Fruit fly (Drosophila melanogaster) whole organism, embryonic: ENCODE data around the gene IntS10.

Experiments used
- Atf6 ChIP-seq: fragments of 200-800 bp; sonication (Bioruptor generic); IDR thresholded peaks from 2 replicates; pipeline ENCODE4 v1.3.6; 2022; ENCODE audit warnings: missing biosample characterization, missing genetic modification characterization
- Bdp1 ChIP-seq: fragments of 200-800 bp; sonication (Bioruptor generic); optimal IDR thresholded peaks from 3 replicates; lab custom pipeline; 2016; ENCODE audit warnings: missing biosample characterization, missing genetic modification characterization
- Bteb2 ChIP-seq: fragments of 200-800 bp; sonication (Bioruptor generic); optimal IDR thresholded peaks from 2 replicates; lab custom pipeline; 2016; ENCODE audit warnings: missing biosample characterization, missing genetic modification characterization
- CG12155 ChIP-seq: fragments of 200-800 bp; sonication (Bioruptor generic); optimal IDR thresholded peaks from 3 replicates; lab custom pipeline; 2016; ENCODE audit warnings: missing biosample characterization, missing genetic modification characterization
- CG12744 ChIP-seq: fragments of 200-800 bp; sonication (Bioruptor generic); optimal IDR thresholded peaks from 2 replicates; lab custom pipeline; 2016; ENCODE audit warnings: missing biosample characterization, missing genetic modification characterization
- CG12942 ChIP-seq: fragments of 200-800 bp; sonication (Bioruptor generic); optimal IDR thresholded peaks from 3 replicates; lab custom pipeline; 2016; ENCODE audit warnings: missing biosample characterization, missing genetic modification characterization
- CG15073 ChIP-seq: fragments of 200-800 bp; sonication (Bioruptor generic); optimal IDR thresholded peaks from 2 replicates; lab custom pipeline; 2016; ENCODE audit warnings: missing biosample characterization, missing genetic modification characterization
- CG15696 ChIP-seq: fragments of 200-800 bp; sonication (Bioruptor generic); optimal IDR thresholded peaks from 2 replicates; lab custom pipeline; 2019; ENCODE audit warnings: missing biosample characterization, mild to moderate bottlenecking, missing genetic modification characterization, moderate library complexity
- CG16779 ChIP-seq: fragments of 200-800 bp; sonication (Bioruptor generic); IDR thresholded peaks from 2 replicates; pipeline ENCODE4 v1.3.6; 2022; ENCODE audit warnings: missing biosample characterization, missing genetic modification characterization
- CG17912 ChIP-seq: fragments of 200-800 bp; sonication (Bioruptor generic); optimal IDR thresholded peaks from 2 replicates; lab custom pipeline; 2018; ENCODE audit warnings: missing biosample characterization, mild to moderate bottlenecking, missing genetic modification characterization
- CG2712 ChIP-seq: fragments of 200-800 bp; optimal IDR thresholded peaks from 3 replicates; lab custom pipeline; 2019; ENCODE audit warnings: missing biosample characterization, mild to moderate bottlenecking, missing genetic modification characterization, moderate library complexity
- CG31224 ChIP-seq: fragments of 200-800 bp; sonication (Bioruptor generic); IDR thresholded peaks from 2 replicates; pipeline ENCODE4 v1.3.6; 2022; ENCODE audit warnings: missing biosample characterization, missing genetic modification characterization
- CG5245 ChIP-seq: fragments of 200-800 bp; sonication (Bioruptor generic); optimal IDR thresholded peaks from 3 replicates; lab custom pipeline; 2016; ENCODE audit warnings: missing biosample characterization, missing genetic modification characterization
- CG6654 ChIP-seq: fragments of 200-800 bp; sonication (Bioruptor generic); optimal IDR thresholded peaks from 2 replicates; lab custom pipeline; 2017; ENCODE audit warnings: missing biosample characterization, mild to moderate bottlenecking, missing genetic modification characterization
- CG8290 ChIP-seq, 3 experiments: fragments of 200-800 bp; sonication (Bioruptor generic); optimal IDR thresholded peaks; 2 replicates each; lab custom pipeline; 2016 to 2019; ENCODE audit warnings: missing biosample characterization in 3 of 3, missing genetic modification characterization in 3 of 3, mild to moderate bottlenecking in 2 of 3, moderate library complexity in 1 of 3
- CG8944 ChIP-seq: fragments of 200-800 bp; sonication (Bioruptor generic); optimal IDR thresholded peaks from 3 replicates; lab custom pipeline; 2016; ENCODE audit warnings: missing biosample characterization, missing genetic modification characterization
- CG9932 ChIP-seq: fragments of 200-800 bp; sonication (Bioruptor generic); IDR thresholded peaks from 2 replicates; pipeline ENCODE4 v1.3.6; 2022; ENCODE audit warnings: missing biosample characterization, missing genetic modification characterization
- Dad ChIP-seq: fragments of 200-800 bp; sonication (Bioruptor generic); optimal IDR thresholded peaks from 3 replicates; lab custom pipeline; 2016; ENCODE audit warnings: missing biosample characterization, missing genetic modification characterization
- Doc2 ChIP-seq: fragments of 200-800 bp; sonication (Bioruptor generic); IDR thresholded peaks from 2 replicates; pipeline ENCODE4 v1.3.6; 2022; ENCODE audit warnings: missing biosample characterization, missing genetic modification characterization
- Dp ChIP-seq: fragments of 200-800 bp; sonication (Bioruptor generic); optimal IDR thresholded peaks from 2 replicates; lab custom pipeline; 2018; ENCODE audit warnings: missing biosample characterization, mild to moderate bottlenecking, missing genetic modification characterization, moderate library complexity
- Hand ChIP-seq: fragments of 200-800 bp; sonication (Bioruptor generic); optimal IDR thresholded peaks from 2 replicates; lab custom pipeline; 2017; ENCODE audit warnings: mild to moderate bottlenecking, missing biosample characterization, missing genetic modification reagents, missing genetic modification characterization
- Hr3 ChIP-seq: fragments of 200-800 bp; sonication (Bioruptor generic); optimal IDR thresholded peaks from 3 replicates; lab custom pipeline; 2016; ENCODE audit warnings: missing biosample characterization, missing genetic modification characterization
- Meics ChIP-seq: fragments of 200-800 bp; sonication (Bioruptor generic); optimal IDR thresholded peaks from 2 replicates; lab custom pipeline; 2017; ENCODE audit warnings: missing biosample characterization, mild to moderate bottlenecking, missing genetic modification characterization
- Myb ChIP-seq: fragments of 200-800 bp; sonication (Bioruptor generic); optimal IDR thresholded peaks from 2 replicates; lab custom pipeline; 2016; ENCODE audit warnings: missing biosample characterization, missing genetic modification characterization
- NfI ChIP-seq: fragments of 200-800 bp; sonication (Bioruptor generic); optimal IDR thresholded peaks from 3 replicates; lab custom pipeline; 2018; ENCODE audit warnings: missing biosample characterization, mild to moderate bottlenecking, missing genetic modification characterization, moderate library complexity
- Scr ChIP-seq: fragments of 200-800 bp; sonication (Bioruptor generic); IDR thresholded peaks from 2 replicates; pipeline ENCODE4 v1.3.6; 2022; ENCODE audit warnings: missing biosample characterization, missing genetic modification characterization; ENCODE audit not compliant: partially characterized antibody
- Sry-β ChIP-seq: fragments of 200-800 bp; sonication (Bioruptor generic); optimal IDR thresholded peaks from 2 replicates; lab custom pipeline; 2018; ENCODE audit warnings: missing biosample characterization, mild to moderate bottlenecking, missing genetic modification characterization, moderate library complexity
- Sry-δ ChIP-seq: fragments of 200-800 bp; sonication (Bioruptor generic); optimal IDR thresholded peaks from 2 replicates; lab custom pipeline; 2016; ENCODE audit warnings: missing biosample characterization, missing genetic modification characterization
- Ssrp ChIP-seq: fragments of 200-800 bp; sonication (Bioruptor generic); optimal IDR thresholded peaks from 2 replicates; lab custom pipeline; 2018; ENCODE audit warnings: missing biosample characterization, mild to moderate bottlenecking, missing genetic modification characterization, moderate library complexity
- Vsx1 ChIP-seq: fragments of 200-800 bp; sonication (Bioruptor generic); optimal IDR thresholded peaks from 2 replicates; lab custom pipeline; 2017; ENCODE audit warnings: missing biosample characterization, mild to moderate bottlenecking, missing genetic modification characterization, missing genetic modification reagents
- abd-A ChIP-seq: fragments of 200-800 bp; sonication (Bioruptor generic); optimal IDR thresholded peaks from 3 replicates; lab custom pipeline; 2019; ENCODE audit warnings: missing biosample characterization, mild to moderate bottlenecking, missing genetic modification characterization, moderate library complexity
- ac ChIP-seq: fragments of 200-800 bp; sonication (Bioruptor generic); optimal IDR thresholded peaks from 3 replicates; lab custom pipeline; 2017; ENCODE audit warnings: missing biosample characterization, mild to moderate bottlenecking, missing genetic modification characterization
- amos ChIP-seq: fragments of 200-800 bp; sonication (Bioruptor generic); IDR thresholded peaks from 2 replicates; pipeline ENCODE4 v1.3.6; 2022; ENCODE audit warnings: missing biosample characterization, missing genetic modification characterization; ENCODE audit not compliant: partially characterized antibody
- bowl ChIP-seq: fragments of 200-800 bp; sonication (Bioruptor generic); IDR thresholded peaks from 2 replicates; pipeline ENCODE4 v1.3.6; 2022; ENCODE audit warnings: missing biosample characterization, missing genetic modification characterization
- bsh ChIP-seq, 2 experiments: fragments of 200-800 bp; sonication (Bioruptor generic); optimal IDR thresholded peaks; 2 replicates each; lab custom pipeline; 2017 to 2018; ENCODE audit warnings: mild to moderate bottlenecking in 2 of 2, missing biosample characterization in 2 of 2, missing genetic modification characterization in 2 of 2, moderate library complexity in 1 of 2
- cg ChIP-seq: fragments of 200-800 bp; sonication (Bioruptor generic); optimal IDR thresholded peaks from 3 replicates; lab custom pipeline; 2019; ENCODE audit warnings: missing biosample characterization, mild to moderate bottlenecking, missing genetic modification characterization, moderate library complexity
- chinmo ChIP-seq: fragments of 200-800 bp; sonication (Bioruptor generic); IDR thresholded peaks from 4 replicates; pipeline ENCODE4 v1.3.6; 2022; ENCODE audit warnings: missing biosample characterization, missing genetic modification characterization; ENCODE audit not compliant: partially characterized antibody
- dati ChIP-seq: fragments of 200-800 bp; sonication (Bioruptor generic); IDR thresholded peaks from 2 replicates; pipeline ENCODE4 v1.3.6; 2022; ENCODE audit warnings: missing biosample characterization, missing genetic modification characterization
- eve ChIP-seq, 2 experiments: fragments of >200 bp; optimal IDR thresholded peaks; 2 replicates each; lab custom pipeline; 2017; ENCODE audit warnings: missing biosample characterization in 2 of 2, missing genetic modification characterization in 2 of 2
- ftz-f1 ChIP-seq: fragments of 200-800 bp; sonication (Bioruptor generic); optimal IDR thresholded peaks from 2 replicates; lab custom pipeline; 2016; ENCODE audit warnings: missing biosample characterization, missing genetic modification characterization
- gcm2 ChIP-seq: fragments of 200-800 bp; sonication (Bioruptor generic); optimal IDR thresholded peaks from 2 replicates; lab custom pipeline; 2016; ENCODE audit warnings: missing biosample characterization, missing genetic modification characterization
- grau ChIP-seq: fragments of 200-800 bp; optimal IDR thresholded peaks from 3 replicates; lab custom pipeline; 2019; ENCODE audit warnings: missing biosample characterization, mild to moderate bottlenecking, missing genetic modification characterization, moderate library complexity
- ind ChIP-seq: fragments of 200-800 bp; sonication (Bioruptor generic); optimal IDR thresholded peaks from 3 replicates; lab custom pipeline; 2016; ENCODE audit warnings: missing biosample characterization, missing genetic modification characterization
- inv ChIP-seq: fragments of 200-800 bp; sonication (Bioruptor generic); IDR thresholded peaks from 2 replicates; pipeline ENCODE4 v1.3.6; 2022; ENCODE audit warnings: missing biosample characterization, missing genetic modification characterization; ENCODE audit not compliant: partially characterized antibody
- knrl ChIP-seq: fragments of 200-800 bp; sonication (Bioruptor generic); IDR thresholded peaks from 3 replicates; pipeline ENCODE4 v1.3.6; 2022; ENCODE audit warnings: missing biosample characterization, missing genetic modification characterization; ENCODE audit not compliant: partially characterized antibody
- maf-S ChIP-seq: fragments of 200-800 bp; sonication (Bioruptor generic); optimal IDR thresholded peaks from 2 replicates; lab custom pipeline; 2016; ENCODE audit warnings: missing biosample characterization, missing genetic modification characterization
- psq ChIP-seq: fragments of 200-800 bp; sonication (Bioruptor generic); optimal IDR thresholded peaks from 2 replicates; lab custom pipeline; 2017; ENCODE audit warnings: missing biosample characterization, missing genetic modification characterization
- pum ChIP-seq: fragments of 200-800 bp; sonication (Bioruptor generic); optimal IDR thresholded peaks from 2 replicates; lab custom pipeline; 2016; ENCODE audit warnings: missing biosample characterization, missing genetic modification characterization
- sqz ChIP-seq: fragments of 200-800 bp; sonication (Bioruptor generic); optimal IDR thresholded peaks from 3 replicates; lab custom pipeline; 2018; ENCODE audit warnings: missing biosample characterization, mild to moderate bottlenecking, missing genetic modification characterization
- trh ChIP-seq: fragments of 200-800 bp; sonication (Bioruptor generic); optimal IDR thresholded peaks from 2 replicates; lab custom pipeline; 2016; ENCODE audit warnings: missing biosample characterization, missing genetic modification characterization

IntS10 gene

DNA sequence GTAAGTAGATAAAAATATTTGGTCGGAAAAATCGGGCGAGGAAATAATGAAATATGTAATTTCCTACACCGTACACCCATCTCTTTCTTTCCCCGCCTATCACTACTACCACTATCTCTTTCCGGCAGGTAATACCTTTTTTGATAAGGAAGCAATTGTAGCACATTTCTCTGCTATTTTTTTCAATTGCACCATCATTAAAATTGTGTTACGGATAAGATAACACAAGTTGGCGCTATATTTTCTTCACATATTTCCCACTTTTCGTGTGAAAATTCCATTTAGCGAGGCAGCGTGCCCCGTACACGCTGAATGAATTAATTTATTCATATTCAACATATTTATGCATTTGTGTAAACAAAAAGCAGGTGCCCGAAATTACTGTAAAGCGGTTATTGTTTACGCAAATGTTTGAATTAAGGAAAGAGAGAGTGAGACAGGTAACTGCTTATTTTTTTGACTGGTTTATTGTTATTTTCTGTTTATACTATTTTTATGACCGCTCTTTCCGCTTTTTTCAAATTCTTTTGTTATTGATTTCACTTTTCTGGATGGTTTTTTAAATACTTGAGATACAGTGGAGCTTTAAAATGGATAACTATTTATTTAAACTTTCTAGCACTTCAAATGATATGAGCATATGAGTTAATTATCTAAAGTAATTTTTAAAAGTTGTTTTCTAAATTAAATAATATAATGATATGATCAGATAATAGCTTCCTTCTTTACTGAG, 20.0 kb upstream of the IntS10 start (continued):
- peak; percentile 73 for TF ChIP-seq CG2712 (tag; lab: Kevin White, UChicago)
- no peak for TF ChIP-seq inv
- no peak for TF ChIP-seq NfI (GFP tag; lab: Kevin White, UChicago)
- TF ChIP-seq Sry-β (GFP tag; lab: Kevin White, UChicago), result no peak
- TF ChIP-seq Sry-δ, result no peak
- TF ChIP-seq Ssrp, result peak; percentile 60
- no peak for TF ChIP-seq ftz-f1 (GFP tag; lab: Kevin White, UChicago)
- TF ChIP-seq CG31224 (GFP tag; lab: Robert Waterston, UW), result no peak
- no peak for TF ChIP-seq CG6654 (GFP tag; lab: Kevin White, UChicago)
- peak; percentile 25 for TF ChIP-seq Vsx1 (GFP tag; lab: Kevin White, UChicago)
- peak in 1 of 2 experiments; percentile 76 for TF ChIP-seq bsh (GFP tag; optimal IDR thresholded peaks at IDR 0.05; lab: Kevin White, UChicago)
- no peak for TF ChIP-seq Bdp1 (GFP tag; lab: Kevin White, UChicago)
- TF ChIP-seq Bteb2 (GFP tag; lab: Kevin White, UChicago), result no peak
- no peak for TF ChIP-seq gcm2 (GFP tag; lab: Kevin White, UChicago)
- TF ChIP-seq CG9932 (GFP tag; lab: Robert Waterston, UW), result peak; percentile 60
- peak; percentile 19 for TF ChIP-seq ind (GFP tag; lab: Kevin White, UChicago)
- TF ChIP-seq CG5245, result no peak
- no peak for TF ChIP-seq Dad
- TF ChIP-seq Atf6 (GFP tag; lab: Robert Waterston, UW), result peak; percentile 49
- no peak for TF ChIP-seq maf-S (GFP tag; lab: Kevin White, UChicago)
- TF ChIP-seq CG12744 (GFP tag; lab: Kevin White, UChicago), result no peak
- no peak for TF ChIP-seq knrl
- TF ChIP-seq eve (GFP tag; optimal IDR thresholded peaks at IDR 0.05; lab: Kevin White, UChicago), result peak in 1 of 2 experiments; percentile 66
- TF ChIP-seq abd-A (tag; lab: Kevin White, UChicago), result no peak
- no peak for TF ChIP-seq amos (GFP tag; lab: Robert Waterston, UW)
- TF ChIP-seq CG8944, result no peak
- TF ChIP-seq Scr, result no peak
- peak; percentile 9 for TF ChIP-seq Meics
- no peak for TF ChIP-seq CG15696 (tag; lab: Kevin White, UChicago)
- TF ChIP-seq CG12942 (GFP tag; lab: Kevin White, UChicago), result no peak
- no peak for TF ChIP-seq dati (GFP tag; lab: Robert Waterston, UW)
- no peak for TF ChIP-seq CG17912
- peak; percentile 49 for TF ChIP-seq CG12155 (GFP tag; lab: Kevin White, UChicago)
- TF ChIP-seq cg (GFP tag; lab: Kevin White, UChicago), result no peak
- TF ChIP-seq Hand (GFP tag; lab: Kevin White, UChicago), result no peak
- no peak for TF ChIP-seq bowl
- no peak for TF ChIP-seq ac (GFP tag; lab: Kevin White, UChicago)
- TF ChIP-seq pum, result no peak
- no peak for TF ChIP-seq Myb
- TF ChIP-seq sqz (GFP tag; lab: Kevin White, UChicago), result no peak
- peak; percentile 18 for TF ChIP-seq Hr3 (GFP tag; lab: Kevin White, UChicago)
- TF ChIP-seq grau (tag; lab: Kevin White, UChicago), result peak; percentile 94
- no peak for TF ChIP-seq chinmo (GFP tag; lab: Robert Waterston, UW)
- no peak for TF ChIP-seq Dp (GFP tag; lab: Kevin White, UChicago)
- no peak for TF ChIP-seq CG15073
- no peak for TF ChIP-seq Doc2 (GFP tag; lab: Robert Waterston, UW)
- TF ChIP-seq CG8290 (GFP tag; optimal IDR thresholded peaks at IDR 0.05; lab: Kevin White, UChicago), result no peak
- no peak for TF ChIP-seq CG8290 (tag; optimal IDR thresholded peaks at IDR 0.05; lab: Kevin White, UChicago)
- no peak for TF ChIP-seq psq (GFP tag; lab: Kevin White, UChicago)
- no peak for TF ChIP-seq trh (GFP tag; lab: Kevin White, UChicago)
- no peak for TF ChIP-seq CG16779 (GFP tag; lab: Robert Waterston, UW)
